Worm (Caenorhabditis elegans): ENCODE data around the gene srj-38.
"Not testable (repeated sequence)": the region's sequence is repeated elsewhere in the genome, so short reads cannot be mapped to it uniquely, and the experiment has no call there.

The srj-38 gene

ce11 chrV:878567-878966, 5.7 kb downstream of the srj-38 start, which contains the start of gene T02B11.8:
Gene T02B11.8 (minus strand): TSS chrV:878667.
- TF ChIP-seq W03F9.2 (tag; optimal IDR thresholded peaks at IDR 0.05) (no peak), him-1 (tag; optimal IDR thresholded peaks at IDR 0.05) (no peak), dao-5 (tag; optimal IDR thresholded peaks at IDR 0.05) (no peak)

- no peak for TF ChIP-seq him-1 (tag; optimal IDR thresholded peaks at IDR 0.05)
- no peak for TF ChIP-seq dao-5 (tag; optimal IDR thresholded peaks at IDR 0.05)
Measured at ce11 chrV:875945-876344, 8.3 kb downstream of the srj-38 start, which contains the start of gene T02B11.9. Gene T02B11.9 (plus strand): TSS chrV:876245.

- TF ChIP-seq dao-5 (tag; optimal IDR thresholded peaks at IDR 0.05) = no peak
- no peak for TF ChIP-seq W03F9.2 (tag; optimal IDR thresholded peaks at IDR 0.05)
- no peak for TF ChIP-seq him-1 (tag; optimal IDR thresholded peaks at IDR 0.05)
Measured at ce11 chrV:871029-871428, 13.2 kb downstream of the srj-38 start, which contains the start of gene T02B11.4. Gene T02B11.4 (minus strand): TSS chrV:871129.

ce11 chrV:866729-867128, 17.5 kb downstream of the srj-38 start, which contains the start of gene T02B11.3:
Gene T02B11.3 (minus strand): TSS chrV:866829.
- no peak for TF ChIP-seq him-1 (tag; optimal IDR thresholded peaks at IDR 0.05)
- TF ChIP-seq dao-5 (tag; optimal IDR thresholded peaks at IDR 0.05) = no peak
- no peak for TF ChIP-seq W03F9.2 (tag; optimal IDR thresholded peaks at IDR 0.05)

- TF ChIP-seq him-1 (tag; optimal IDR thresholded peaks at IDR 0.05) (no peak), dao-5 (tag; optimal IDR thresholded peaks at IDR 0.05) (no peak), W03F9.2 (tag; optimal IDR thresholded peaks at IDR 0.05) (no peak)
Measured at ce11 chrV:858841-859456, 25.3 kb downstream of the srj-38 start.

ce11 chrV:856549-856948, 27.7 kb downstream of the srj-38 start, which contains the start of gene K09C6.2:
Gene K09C6.2 (plus strand): TSS chrV:856849.
- TF ChIP-seq W03F9.2 (tag; optimal IDR thresholded peaks at IDR 0.05) (no peak), him-1 (tag; optimal IDR thresholded peaks at IDR 0.05) (no peak), dao-5 (tag; optimal IDR thresholded peaks at IDR 0.05) (no peak)

ce11 chrV:854966-855365, 29.3 kb downstream of the srj-38 start, which contains the start of gene K09C6.9:
Gene K09C6.9 (minus strand): TSS chrV:855066.
- TF ChIP-seq him-1 (tag; optimal IDR thresholded peaks at IDR 0.05) = no peak
- TF ChIP-seq W03F9.2 (tag; optimal IDR thresholded peaks at IDR 0.05) = no peak
- TF ChIP-seq dao-5 (tag; optimal IDR thresholded peaks at IDR 0.05) = no peak

ce11 chrV:852184-852583, 32.0 kb downstream of the srj-38 start, which contains the start of gene K09C6.3:
Gene K09C6.3 (plus strand): TSS chrV:852484.
- no peak for TF ChIP-seq him-1 (tag; optimal IDR thresholded peaks at IDR 0.05)

- TF ChIP-seq W03F9.2 (tag; optimal IDR thresholded peaks at IDR 0.05) (no peak), dao-5 (tag; optimal IDR thresholded peaks at IDR 0.05) (no peak), him-1 (tag; optimal IDR thresholded peaks at IDR 0.05) (no peak)
Measured at ce11 chrV:849512-849911, 34.7 kb downstream of the srj-38 start, which contains the start of gene srbc-12. Gene srbc-12 (plus strand): TSS chrV:849812.

ce11 chrV:849042-849441, 35.2 kb downstream of the srj-38 start:
- TF ChIP-seq W03F9.2 (tag; optimal IDR thresholded peaks at IDR 0.05) (no peak), him-1 (tag; optimal IDR thresholded peaks at IDR 0.05) (no peak)

- TF ChIP-seq him-1 (tag; optimal IDR thresholded peaks at IDR 0.05) = no peak
- TF ChIP-seq dao-5 (tag; optimal IDR thresholded peaks at IDR 0.05) = no peak
- TF ChIP-seq W03F9.2 (tag; optimal IDR thresholded peaks at IDR 0.05) = no peak
Measured at ce11 chrV:847521-847920, 36.7 kb downstream of the srj-38 start, which contains the start of gene srbc-13. Gene srbc-13 (plus strand): TSS chrV:847821.

- TF ChIP-seq W03F9.2, dao-5, him-1 (tag; optimal IDR thresholded peaks at IDR 0.05): not testable (repeated sequence)
Measured at ce11 chrV:843118-843517, 41.1 kb downstream of the srj-38 start, which contains the start of gene K09C6.8. Gene K09C6.8 (minus strand): TSS chrV:843218.

- TF ChIP-seq dao-5 (tag; optimal IDR thresholded peaks at IDR 0.05) = no peak
- TF ChIP-seq W03F9.2 (tag; optimal IDR thresholded peaks at IDR 0.05) = no peak
- no peak for TF ChIP-seq him-1 (tag; optimal IDR thresholded peaks at IDR 0.05)
Measured at ce11 chrV:842611-843010, 41.6 kb downstream of the srj-38 start.

ce11 chrV:838984-839471, 45.2 kb downstream of the srj-38 start, which contains the start of the genes K09C6.7 and K09C6.10:
Gene K09C6.7 (minus strand): TSS chrV:839084.
Gene K09C6.10 (plus strand): TSS chrV:839421.
- not testable (repeated sequence) for TF ChIP-seq W03F9.2, dao-5, him-1 (tag; optimal IDR thresholded peaks at IDR 0.05)
